Worm (Caenorhabditis elegans): Measurements from ENCODE around the gene F31B9.2.

DNA sequence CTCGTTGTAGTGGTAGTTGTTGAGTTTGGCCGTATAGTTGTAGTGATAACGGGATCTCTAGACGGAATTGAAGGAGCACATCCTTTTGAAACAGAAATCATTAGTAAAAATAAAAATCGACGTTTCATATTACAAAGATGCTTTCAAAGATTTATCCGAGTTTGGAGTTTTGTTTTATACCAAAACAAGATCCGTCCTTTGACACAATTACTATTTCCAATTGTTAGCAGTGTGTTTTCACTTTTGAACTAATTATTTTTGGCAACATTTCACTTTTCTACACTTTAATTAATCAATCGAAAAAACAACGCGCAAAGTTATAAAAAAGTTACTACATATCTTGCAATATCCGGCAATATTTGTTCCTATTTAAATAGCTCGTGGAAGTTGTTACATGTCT lies at the start of gene F31B9.2, which contains the start of gene F31B9.4:
- TF ChIP-seq lin-13 (tag; optimal IDR thresholded peaks at IDR 0.05) (no peak), nhr-2 (tag; optimal IDR thresholded peaks at IDR 0.05) (no peak), ceh-83 (GFP tag; optimal IDR thresholded peaks at IDR 0.05) (no peak), nhr-28 (tag; optimal IDR thresholded peaks at IDR 0.05) (no peak), lsy-2 (tag; optimal IDR thresholded peaks at IDR 0.05) (no peak), snpc-4 (tag; optimal IDR thresholded peaks at IDR 0.05) (no peak), sem-2 (GFP tag; optimal IDR thresholded peaks at IDR 0.05) (no peak), pha-4 (tag; optimal IDR thresholded peaks at IDR 0.05) (no peak), tbx-8 (GFP tag; optimal IDR thresholded peaks at IDR 0.05) (no peak), mep-1 (tag; optimal IDR thresholded peaks at IDR 0.05) (no peak), elt-1 (tag; optimal IDR thresholded peaks at IDR 0.05; ENCODE audit: borderline replicate concordance, insufficient read depth) (no peak), unc-62 (GFP tag; optimal IDR thresholded peaks at IDR 0.05) (no peak), lin-32 (GFP tag; optimal IDR thresholded peaks at IDR 0.05) (no peak)
